Worm (Caenorhabditis elegans): ENCODE measurements around the gene F10D2.8.

DNA sequence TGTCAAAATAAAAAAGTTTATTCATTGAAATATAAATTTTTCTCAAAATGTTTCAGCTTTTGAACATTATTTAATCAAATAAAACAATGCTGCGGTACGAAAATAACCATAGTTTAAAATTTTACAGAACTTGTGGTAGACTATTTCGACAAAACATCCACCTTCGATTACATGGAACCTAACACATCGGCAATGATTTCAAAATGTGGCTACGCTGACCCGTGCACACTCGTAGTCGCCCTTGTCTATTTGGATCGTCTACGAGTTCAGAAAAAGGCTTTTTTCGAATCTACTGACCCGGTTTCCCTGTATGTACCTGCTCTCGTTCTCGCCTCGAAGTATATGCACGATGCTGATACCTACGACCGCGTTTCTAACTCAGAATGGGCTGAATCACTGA is 46.5 kb upstream of the F10D2.8 start:
- TF ChIP-seq B0035.1 (tag; optimal IDR thresholded peaks at IDR 0.05) (no peak), Y79H2A.3 (GFP tag; conservative IDR thresholded peaks at IDR 0.05) (no peak), pha-4 (tag; optimal IDR thresholded peaks at IDR 0.05) (no peak)

All from whole organism, young adult.